Fruit fly (Drosophila melanogaster) whole organism, prepupa: ENCODE measurements around the gene CG42709.
A peak's percentile ranks its signal among the peaks of the same experiment; 100 is the strongest.

Source experiments
- CG10669 ChIP-seq: fragments of 200-800 bp; sonication (Bioruptor generic); optimal IDR thresholded peaks from 3 replicates; lab custom pipeline; 2018; ENCODE audit warnings: missing biosample characterization, mild to moderate bottlenecking, missing genetic modification characterization, moderate library complexity
- CG11294 ChIP-seq: fragments of 200-800 bp; sonication (Bioruptor generic); IDR thresholded peaks from 2 replicates; pipeline ENCODE4 v1.3.6; 2022; ENCODE audit warnings: missing biosample characterization, missing genetic modification characterization
- CG11902 ChIP-seq: fragments of 200-800 bp; sonication (Bioruptor generic); optimal IDR thresholded peaks from 3 replicates; lab custom pipeline; 2016; ENCODE audit warnings: missing biosample characterization, missing genetic modification characterization
- CG1621 ChIP-seq: fragments of 200-800 bp; sonication (Bioruptor generic); optimal IDR thresholded peaks from 3 replicates; lab custom pipeline; 2018; ENCODE audit warnings: missing biosample characterization, mild to moderate bottlenecking, missing genetic modification characterization
- CG16779 ChIP-seq: fragments of 200-800 bp; sonication (Bioruptor generic); optimal IDR thresholded peaks from 3 replicates; lab custom pipeline; 2017; ENCODE audit warnings: missing biosample characterization, mild to moderate bottlenecking, missing genetic modification characterization
- CG31627 ChIP-seq: fragments of 200-800 bp; sonication (Bioruptor generic); optimal IDR thresholded peaks from 3 replicates; lab custom pipeline; 2016; ENCODE audit warnings: missing biosample characterization, missing genetic modification characterization
- CG32006 ChIP-seq: fragments of 200-800 bp; sonication (Bioruptor generic); optimal IDR thresholded peaks from 3 replicates; lab custom pipeline; 2017; ENCODE audit warnings: missing biosample characterization, mild to moderate bottlenecking, missing genetic modification characterization
- CG6276 ChIP-seq: fragments of 200-800 bp; sonication (Bioruptor generic); optimal IDR thresholded peaks from 2 replicates; lab custom pipeline; 2017; ENCODE audit warnings: missing biosample characterization, mild to moderate bottlenecking, missing genetic modification characterization
- CG6808 ChIP-seq: fragments of 200-800 bp; sonication (Bioruptor generic); optimal IDR thresholded peaks from 3 replicates; lab custom pipeline; 2017; ENCODE audit warnings: missing biosample characterization, missing genetic modification characterization, mild to moderate bottlenecking, moderate library complexity, missing genetic modification reagents
- CG6854 ChIP-seq: fragments of 200-800 bp; sonication (Bioruptor generic); optimal IDR thresholded peaks from 2 replicates; lab custom pipeline; 2017; ENCODE audit warnings: missing biosample characterization, mild to moderate bottlenecking, missing genetic modification characterization
- CG7368 ChIP-seq: fragments of 200-800 bp; sonication (Bioruptor generic); optimal IDR thresholded peaks from 3 replicates; lab custom pipeline; 2016; ENCODE audit warnings: missing biosample characterization, missing genetic modification characterization
- CG8319 ChIP-seq: fragments of 200-800 bp; sonication (Bioruptor generic); optimal IDR thresholded peaks from 3 replicates; lab custom pipeline; 2016; ENCODE audit warnings: missing biosample characterization, missing genetic modification characterization
- CG9139 ChIP-seq: fragments of 200-800 bp; sonication (Bioruptor generic); optimal IDR thresholded peaks from 3 replicates; lab custom pipeline; 2017; ENCODE audit warnings: missing biosample characterization, mild to moderate bottlenecking, missing genetic modification characterization
- Eip75B ChIP-seq: fragments of 200-800 bp; sonication (Bioruptor generic); optimal IDR thresholded peaks from 3 replicates; lab custom pipeline; 2016; ENCODE audit warnings: missing biosample characterization, missing genetic modification characterization
- Eip78C ChIP-seq: fragments of 200-800 bp; sonication (Bioruptor generic); peaks from one replicate; lab custom pipeline; 2016; ENCODE audit warnings: missing biosample characterization, missing genetic modification characterization
- Eip93F ChIP-seq: fragments of 200-800 bp; sonication (Bioruptor generic); optimal IDR thresholded peaks from 2 replicates; lab custom pipeline; 2016; ENCODE audit warnings: missing biosample characterization, mild to moderate bottlenecking, missing genetic modification characterization
- Ets21C ChIP-seq: fragments of 200-800 bp; sonication (Bioruptor generic); optimal IDR thresholded peaks from 3 replicates; lab custom pipeline; 2016; ENCODE audit warnings: missing biosample characterization, missing genetic modification characterization
- Gug ChIP-seq: fragments of 200-800 bp; sonication (Bioruptor generic); IDR thresholded peaks from 2 replicates; pipeline ENCODE4 v1.3.6; 2022; ENCODE audit warnings: missing biosample characterization, missing genetic modification characterization
- Hr39 ChIP-seq: fragments of 200-800 bp; sonication (Bioruptor generic); optimal IDR thresholded peaks from 2 replicates; lab custom pipeline; 2016; ENCODE audit warnings: missing biosample characterization, missing genetic modification characterization
- Lpt ChIP-seq: fragments of 200-800 bp; sonication (Bioruptor generic); optimal IDR thresholded peaks from 3 replicates; lab custom pipeline; 2016; ENCODE audit warnings: missing biosample characterization, missing genetic modification characterization
- OdsH ChIP-seq: fragments of 200-800 bp; sonication (Bioruptor generic); optimal IDR thresholded peaks from 3 replicates; lab custom pipeline; 2016; ENCODE audit warnings: missing biosample characterization, missing genetic modification characterization
- Sox14 ChIP-seq: fragments of 200-800 bp; sonication (Bioruptor generic); optimal IDR thresholded peaks from 3 replicates; lab custom pipeline; 2016; ENCODE audit warnings: missing biosample characterization, missing genetic modification characterization
- cyc ChIP-seq: fragments of 200-800 bp; sonication (Bioruptor generic); optimal IDR thresholded peaks from 3 replicates; lab custom pipeline; 2016; ENCODE audit warnings: missing biosample characterization, missing genetic modification characterization
- dac ChIP-seq: fragments of 200-800 bp; sonication (Bioruptor generic); optimal IDR thresholded peaks from 2 replicates; lab custom pipeline; 2017; ENCODE audit warnings: missing biosample characterization, mild to moderate bottlenecking, missing genetic modification characterization
- eg ChIP-seq: fragments of 200-800 bp; sonication (Bioruptor generic); IDR thresholded peaks from 3 replicates; pipeline ENCODE4 v1.3.6; 2022; ENCODE audit warnings: missing biosample characterization, missing genetic modification characterization
- esn ChIP-seq: fragments of 200-800 bp; sonication (Bioruptor generic); optimal IDR thresholded peaks from 2 replicates; lab custom pipeline; 2016; ENCODE audit warnings: missing biosample characterization, mild to moderate bottlenecking, missing genetic modification characterization, moderate library complexity
- fd85E ChIP-seq: fragments of 200-800 bp; sonication (Bioruptor generic); optimal IDR thresholded peaks from 3 replicates; lab custom pipeline; 2016; ENCODE audit warnings: missing biosample characterization, missing genetic modification characterization
- fkh ChIP-seq: fragments of 200-800 bp; sonication (Bioruptor generic); optimal IDR thresholded peaks from 3 replicates; lab custom pipeline; 2017; ENCODE audit warnings: missing biosample characterization, mild to moderate bottlenecking, missing genetic modification characterization, moderate library complexity
- lz ChIP-seq: fragments of 200-800 bp; sonication (Bioruptor generic); optimal IDR thresholded peaks from 3 replicates; lab custom pipeline; 2016; ENCODE audit warnings: missing biosample characterization, missing genetic modification characterization
- net ChIP-seq: fragments of 200-800 bp; sonication (Bioruptor generic); optimal IDR thresholded peaks from 3 replicates; lab custom pipeline; 2016; ENCODE audit warnings: missing biosample characterization, missing genetic modification characterization
- pdm3 ChIP-seq: fragments of 200-800 bp; sonication (Bioruptor generic); optimal IDR thresholded peaks from 3 replicates; lab custom pipeline; 2016; ENCODE audit warnings: missing biosample characterization, missing genetic modification characterization
- salr ChIP-seq, 2 experiments: fragments of 200-800 bp; sonication (Bioruptor generic); optimal IDR thresholded peaks; 3 replicates each; lab custom pipeline; 2016 to 2018; ENCODE audit warnings: missing biosample characterization in 2 of 2, missing genetic modification characterization in 2 of 2, mild to moderate bottlenecking in 1 of 2
- spab ChIP-seq: fragments of 200-800 bp; sonication (Bioruptor generic); optimal IDR thresholded peaks from 2 replicates; lab custom pipeline; 2017; ENCODE audit warnings: missing biosample characterization, mild to moderate bottlenecking, missing genetic modification characterization, missing genetic modification reagents
- svp ChIP-seq: fragments of 200-800 bp; sonication (Bioruptor generic); peaks from one replicate; lab custom pipeline; 2016; ENCODE audit warnings: missing biosample characterization, missing genetic modification characterization
- topi ChIP-seq: fragments of 200-800 bp; sonication (Bioruptor generic); optimal IDR thresholded peaks from 3 replicates; lab custom pipeline; 2016; ENCODE audit warnings: missing biosample characterization, missing genetic modification characterization
- vri ChIP-seq: fragments of 200-800 bp; sonication (Bioruptor generic); optimal IDR thresholded peaks from 3 replicates; lab custom pipeline; 2016; ENCODE audit warnings: missing biosample characterization, mild to moderate bottlenecking, missing genetic modification characterization

CG42709 gene

DNA sequence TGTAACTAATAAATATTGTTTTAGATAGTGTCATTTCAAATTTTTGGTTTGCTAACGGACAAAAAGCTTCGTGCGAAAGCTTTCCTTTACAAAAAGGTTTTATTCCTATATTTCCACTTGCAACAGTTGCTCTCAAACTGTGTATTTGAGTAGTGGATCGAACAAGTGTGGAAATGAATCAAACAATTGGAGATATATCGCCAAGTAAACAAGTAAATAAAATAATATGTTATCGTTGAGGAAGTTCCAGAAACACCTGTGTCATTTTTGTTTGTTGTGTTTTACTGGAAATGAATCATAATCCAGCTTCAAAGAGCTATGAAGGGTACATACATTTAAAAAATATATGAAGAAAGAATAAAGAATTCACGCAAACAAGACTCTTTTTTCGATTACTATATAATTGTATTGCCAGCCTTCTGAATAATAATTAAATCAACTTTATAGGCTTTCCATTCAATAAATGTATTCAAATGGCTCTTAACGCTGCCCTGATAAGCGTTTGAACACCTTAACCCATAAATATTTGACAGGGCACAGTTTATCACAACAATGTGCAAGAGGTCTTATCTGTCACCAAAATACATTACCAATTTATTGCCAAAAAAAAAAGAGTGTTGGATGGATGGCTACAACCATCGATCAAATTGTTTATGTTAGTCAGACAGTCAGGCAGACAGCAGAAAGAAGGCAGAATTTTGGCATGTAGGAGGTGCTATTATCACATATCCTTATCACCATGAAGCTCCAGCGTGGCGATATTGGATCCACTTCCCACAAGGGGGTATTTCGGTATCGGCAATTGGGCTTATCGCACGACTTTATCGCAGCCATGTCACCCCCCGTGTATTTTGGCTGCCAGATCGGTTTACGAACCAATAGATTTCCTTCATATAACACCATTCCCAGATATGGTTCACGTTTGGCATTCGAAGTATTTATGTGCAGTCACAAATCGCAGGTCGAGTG is 45.8 kb downstream of the CG42709 start:
- TF ChIP-seq Ets21C (no peak), vri (GFP tag; lab: Kevin White, UChicago) (peak; percentile 85), Eip78C (GFP tag; lab: Kevin White, UChicago) (peak; percentile 62), esn (GFP tag; lab: Kevin White, UChicago) (peak; percentile 3), Sox14 (no peak), salr (GFP tag; optimal IDR thresholded peaks at IDR 0.05; lab: Kevin White, UChicago) (no peak), eg (GFP tag; lab: Robert Waterston, UW) (no peak), pdm3 (GFP tag; lab: Kevin White, UChicago) (no peak), CG9139 (GFP tag; lab: Kevin White, UChicago) (no peak), fkh (GFP tag; lab: Kevin White, UChicago) (peak; percentile 88), svp (GFP tag; lab: Kevin White, UChicago) (peak; percentile 57)

DNA sequence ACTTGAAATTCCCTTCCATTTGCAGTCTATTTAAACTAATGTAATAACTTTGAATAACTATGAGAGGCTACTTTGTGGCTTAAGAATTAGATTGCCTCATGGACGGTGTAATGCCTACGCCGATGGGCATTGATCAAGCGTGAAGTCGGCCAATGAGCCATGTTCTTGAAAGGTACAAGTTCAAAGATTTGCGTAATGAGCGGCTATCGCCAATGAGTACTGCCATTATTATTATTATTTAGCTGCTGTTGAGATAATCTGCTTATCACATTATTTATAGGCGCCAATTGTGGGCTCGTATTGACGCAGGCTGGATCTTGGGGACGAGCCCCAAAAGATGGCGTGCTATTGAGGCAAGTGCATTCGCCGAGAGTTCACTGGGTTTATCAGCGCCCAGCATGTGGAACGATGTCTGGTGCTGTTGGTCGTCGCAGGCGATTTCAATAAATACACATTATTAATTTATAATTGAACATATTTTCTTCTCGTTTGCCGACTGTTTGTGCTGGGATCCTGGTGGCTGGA is 47.3 kb downstream of the CG42709 start:
- TF ChIP-seq Eip78C (GFP tag; lab: Kevin White, UChicago) (peak; percentile 47), svp (GFP tag; lab: Kevin White, UChicago) (peak; percentile 98), vri (GFP tag; lab: Kevin White, UChicago) (peak; percentile 20), CG10669 (no peak), CG32006 (GFP tag; lab: Kevin White, UChicago) (peak; percentile 4), CG6808 (no peak), CG31627 (GFP tag; lab: Kevin White, UChicago) (no peak), Eip75B (GFP tag; lab: Kevin White, UChicago) (peak; percentile 12)

DNA sequence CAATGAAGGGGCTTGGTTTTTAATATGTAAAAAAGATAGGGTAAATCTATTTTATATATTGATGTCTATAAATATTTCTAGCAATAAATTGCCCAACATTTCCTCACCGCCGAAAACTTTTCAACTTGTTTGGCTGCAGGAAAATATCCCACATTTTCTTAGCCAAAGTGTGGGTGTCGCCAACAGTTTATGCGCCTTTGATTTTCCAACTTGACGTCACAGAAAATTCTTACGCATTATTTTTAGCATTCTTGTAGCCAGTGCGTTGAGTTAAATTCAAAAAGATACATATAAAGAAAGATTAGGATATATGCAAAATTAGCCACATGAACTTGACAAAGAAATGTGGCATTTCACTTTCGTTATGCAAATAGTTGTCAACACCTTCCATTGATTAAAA is 49.9 kb downstream of the CG42709 start:
- TF ChIP-seq CG6276, result no peak
- no peak for TF ChIP-seq CG16779
- TF ChIP-seq spab, result no peak
- no peak for TF ChIP-seq net
- TF ChIP-seq CG1621 (tag; lab: Kevin White, UChicago), result no peak
- TF ChIP-seq Eip93F (GFP tag; lab: Kevin White, UChicago), result no peak
- no peak for TF ChIP-seq cyc
- TF ChIP-seq, all 60 proteins: peak for 0

DNA sequence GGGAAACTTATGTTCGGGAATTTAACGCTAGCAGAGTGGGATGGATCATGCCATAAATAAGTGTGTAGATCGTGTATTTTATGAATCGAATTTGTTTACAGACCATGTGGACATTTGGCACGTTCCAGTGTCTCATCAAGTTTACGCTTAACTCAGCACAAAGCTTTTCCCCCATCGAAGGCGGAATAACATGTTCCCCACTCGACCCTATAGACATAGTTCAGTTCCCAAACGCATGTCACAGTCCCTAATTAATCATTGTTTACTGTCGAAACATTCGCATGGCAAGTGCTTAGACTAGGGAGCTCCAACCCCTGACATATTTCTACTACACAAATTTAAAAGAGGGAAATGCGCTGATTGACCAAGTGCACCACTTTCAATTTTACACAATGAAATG is 51.5 kb downstream of the CG42709 start:
- TF ChIP-seq fkh (GFP tag; lab: Kevin White, UChicago) (peak; percentile 19), fd85E (GFP tag; lab: Kevin White, UChicago) (no peak)

DNA sequence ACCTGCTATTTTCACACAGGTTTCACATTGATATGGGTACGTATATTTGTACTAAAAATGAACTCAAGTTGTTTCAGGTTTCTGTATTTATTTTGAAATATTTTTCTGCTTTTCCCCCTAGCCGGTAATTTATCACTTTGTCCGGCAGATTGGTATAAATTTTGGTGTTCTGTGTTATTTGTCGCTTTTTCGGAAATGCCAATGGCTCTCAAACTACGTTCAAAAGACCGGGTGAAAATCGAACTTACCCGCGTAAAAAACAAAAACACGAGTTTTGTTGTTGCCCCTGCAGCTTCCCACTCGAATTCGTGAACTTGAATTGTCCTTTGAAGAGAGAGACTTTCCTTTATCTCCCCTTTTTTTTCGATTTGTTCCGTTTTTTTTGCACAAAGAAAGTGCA is 52.5 kb downstream of the CG42709 start:
- TF ChIP-seq CG11902 (GFP tag; lab: Kevin White, UChicago) (no peak), Gug (GFP tag; lab: Robert Waterston, UW) (no peak), dac (GFP tag; lab: Kevin White, UChicago) (no peak), CG8319 (GFP tag; lab: Kevin White, UChicago) (no peak), topi (no peak), Ets21C (no peak), CG7368 (GFP tag; lab: Kevin White, UChicago) (no peak), CG11294 (GFP tag; lab: Robert Waterston, UW) (no peak), Hr39 (no peak), OdsH (GFP tag; lab: Kevin White, UChicago) (no peak), lz (GFP tag; lab: Kevin White, UChicago) (no peak), Lpt (no peak), CG6854 (GFP tag; lab: Kevin White, UChicago) (no peak)
